Worm (Caenorhabditis elegans): ENCODE measurements around the gene nhr-150.

nhr-150 gene

ce11 chrV:15516476-15516875, 35.2 kb upstream of the nhr-150 start (continued):
- TF ChIP-seq ceh-44 (GFP tag; IDR thresholded peaks at IDR 0.05), result no peak

- TF ChIP-seq ceh-32 (tag; optimal IDR thresholded peaks at IDR 0.05; ENCODE audit: poor library complexity), result no peak
- TF ChIP-seq ZK337.2 (GFP tag; IDR thresholded peaks at IDR 0.05), result no peak
- TF ChIP-seq mdl-1 (tag; optimal IDR thresholded peaks at IDR 0.05), result no peak
- no peak for TF ChIP-seq lin-15B (tag; optimal IDR thresholded peaks at IDR 0.05)
- no peak for TF ChIP-seq zag-1 (tag; optimal IDR thresholded peaks at IDR 0.05)
- no peak for TF ChIP-seq ceh-44 (GFP tag; IDR thresholded peaks at IDR 0.05)
- no peak for TF ChIP-seq dmd-8 (GFP tag; IDR thresholded peaks at IDR 0.05)
- no peak for TF ChIP-seq nhr-41 (GFP tag; IDR thresholded peaks at IDR 0.05)
- no peak for TF ChIP-seq php-3 (GFP tag; IDR thresholded peaks at IDR 0.05)
- peak; percentile 36; the same call in 1 of the 2 replicates for TF ChIP-seq T26A8.4 (GFP tag; IDR thresholded peaks at IDR 0.05)
- no peak for TF ChIP-seq spr-3 (GFP tag; optimal IDR thresholded peaks at IDR 0.05)
- no peak for TF ChIP-seq nhr-28 (tag; optimal IDR thresholded peaks at IDR 0.05)
- TF ChIP-seq nhr-25 (tag; optimal IDR thresholded peaks at IDR 0.05; ENCODE audit: borderline replicate concordance, insufficient read depth), result no peak
- no peak for TF ChIP-seq Y75B8A.6 (GFP tag; IDR thresholded peaks at IDR 0.05)
- TF ChIP-seq Y48G9A.11 (GFP tag; IDR thresholded peaks at IDR 0.05), result peak; percentile 31; the same call in 1 of the 2 replicates
- TF ChIP-seq F10B5.3 (tag; optimal IDR thresholded peaks at IDR 0.05), result no peak
- TF ChIP-seq set-16 (GFP tag; IDR thresholded peaks at IDR 0.05), result 0 out of 2 replicates have a peak, but pooled peaks have one; percentile 14
- TF ChIP-seq nhr-42 (GFP tag; IDR thresholded peaks at IDR 0.05), result no peak
- no peak for TF ChIP-seq snpc-4 (tag; optimal IDR thresholded peaks at IDR 0.05)
- TF ChIP-seq dmd-9 (GFP tag; IDR thresholded peaks at IDR 0.05), result no peak
- TF ChIP-seq mep-1 (tag; optimal IDR thresholded peaks at IDR 0.05), result no peak
- TF ChIP-seq sdz-12 (GFP tag; optimal IDR thresholded peaks at IDR 0.05), result no peak
- 0 out of 2 replicates have a peak, but pooled peaks have one; percentile 36 for TF ChIP-seq mxl-2 (GFP tag; conservative IDR thresholded peaks at IDR 0.05)
- TF ChIP-seq hlh-30 (tag; optimal IDR thresholded peaks at IDR 0.05; ENCODE audit: insufficient read depth), result peak; percentile 18
- no peak for TF ChIP-seq skn-1 (tag; optimal IDR thresholded peaks at IDR 0.05)
- TF ChIP-seq nhr-102 (tag; optimal IDR thresholded peaks at IDR 0.05), result no peak
- TF ChIP-seq nhr-11 (tag; optimal IDR thresholded peaks at IDR 0.05), result no peak
- peak; percentile 52; the same call in 1 of the 2 replicates for TF ChIP-seq lim-7 (GFP tag; IDR thresholded peaks at IDR 0.05)
- no peak for TF ChIP-seq egl-27 (tag; optimal IDR thresholded peaks at IDR 0.05)
- peak; percentile 34 for TF ChIP-seq dve-1 (tag; optimal IDR thresholded peaks at IDR 0.05; ENCODE audit: insufficient read depth)
- no peak for TF ChIP-seq ceh-82 (tag; optimal IDR thresholded peaks at IDR 0.05)
- TF ChIP-seq hlh-11 (tag; optimal IDR thresholded peaks at IDR 0.05), result peak; percentile 7
- no peak for TF ChIP-seq F49E8.2 (tag; optimal IDR thresholded peaks at IDR 0.05; ENCODE audit: borderline replicate concordance)
- TF ChIP-seq ceh-62 (tag; optimal IDR thresholded peaks at IDR 0.05), result no peak
- no peak for TF ChIP-seq lin-39 (tag; optimal IDR thresholded peaks at IDR 0.05)
- no peak for TF ChIP-seq cey-2 (tag; optimal IDR thresholded peaks at IDR 0.05; ENCODE audit: borderline replicate concordance, insufficient read depth)
- TF ChIP-seq dmd-6 (GFP tag; IDR thresholded peaks at IDR 0.05), result peak; percentile 48
- TF ChIP-seq ceh-28 (tag; optimal IDR thresholded peaks at IDR 0.05), result no peak
- TF ChIP-seq fkh-10 (GFP tag; optimal IDR thresholded peaks at IDR 0.05), result no peak
- peak; percentile 88 for TF ChIP-seq D1046.2 (GFP tag; IDR thresholded peaks at IDR 0.05)
- TF ChIP-seq mes-2 (tag; optimal IDR thresholded peaks at IDR 0.05; ENCODE audit: poor library complexity, severe bottlenecking), result peak; percentile 34
- no peak for TF ChIP-seq dpl-1 (GFP tag; optimal IDR thresholded peaks at IDR 0.05)
- 0 out of 2 replicates have a peak, but pooled peaks have one; percentile 19 for TF ChIP-seq Y105C5A.15 (GFP tag; IDR thresholded peaks at IDR 0.05)
- TF ChIP-seq spr-1 (tag; optimal IDR thresholded peaks at IDR 0.05), result no peak
- peak; percentile 52; the same call in 1 of the 2 replicates for TF ChIP-seq madf-9 (GFP tag; conservative IDR thresholded peaks at IDR 0.05)
- TF ChIP-seq nhr-77 (tag; optimal IDR thresholded peaks at IDR 0.05), result no peak
- 0 out of 4 replicates have a peak, but pooled peaks of 1 of the 2 experiments have one; percentile 54 for TF ChIP-seq madf-5 (GFP tag; IDR thresholded peaks at IDR 0.05)
- TF ChIP-seq lin-29 (GFP tag; IDR thresholded peaks at IDR 0.05), result no peak
Observed at ce11 chrV:15515365-15515764, 34.1 kb upstream of the nhr-150 start.

All from whole organism, L4 larva.